Fruit fly (Drosophila melanogaster) whole organism, embryonic: ENCODE data around the gene MESR3.
A peak's percentile ranks its signal among the peaks of the same experiment; 100 is the strongest.

Experiments
- ATbp ChIP-seq: fragments of 200-800 bp; sonication (Bioruptor generic); optimal IDR thresholded peaks from 2 replicates; lab custom pipeline; 2017; ENCODE audit warnings: missing biosample characterization, mild to moderate bottlenecking, missing genetic modification characterization, missing genetic modification reagents
- Atf3 ChIP-seq: fragments of 200-800 bp; sonication (Bioruptor generic); optimal IDR thresholded peaks from 3 replicates; lab custom pipeline; 2016; ENCODE audit warnings: missing biosample characterization, missing genetic modification characterization
- Bdp1 ChIP-seq: fragments of 200-800 bp; sonication (Bioruptor generic); optimal IDR thresholded peaks from 3 replicates; lab custom pipeline; 2016; ENCODE audit warnings: missing biosample characterization, missing genetic modification characterization
- Blimp-1 ChIP-seq: fragments of 200-800 bp; sonication (Bioruptor generic); optimal IDR thresholded peaks from 3 replicates; lab custom pipeline; 2018; ENCODE audit warnings: missing biosample characterization, missing genetic modification characterization, mild to moderate bottlenecking, moderate library complexity, missing genetic modification reagents
- CG10565 ChIP-seq: fragments of 200-800 bp; sonication (Bioruptor generic); optimal IDR thresholded peaks from 3 replicates; lab custom pipeline; 2016; ENCODE audit warnings: missing biosample characterization, mild to moderate bottlenecking, missing genetic modification characterization
- CG11093 ChIP-seq: fragments of 200-800 bp; sonication (Bioruptor generic); IDR thresholded peaks from 3 replicates; pipeline ENCODE4 v1.3.6; 2022; ENCODE audit warnings: missing biosample characterization, missing genetic modification characterization
- CG11247 ChIP-seq: fragments of 200-800 bp; sonication (Bioruptor generic); IDR thresholded peaks from 2 replicates; pipeline ENCODE4 v1.3.6; 2022; ENCODE audit warnings: missing biosample characterization, missing genetic modification characterization
- CG12219 ChIP-seq: fragments of 200-800 bp; sonication (Bioruptor generic); optimal IDR thresholded peaks from 3 replicates; lab custom pipeline; 2018; ENCODE audit warnings: missing biosample characterization, mild to moderate bottlenecking, missing genetic modification characterization
- CG12659 ChIP-seq: fragments of 200-800 bp; sonication (Bioruptor generic); optimal IDR thresholded peaks from 3 replicates; lab custom pipeline; 2017; ENCODE audit warnings: mild to moderate bottlenecking, missing biosample characterization, missing genetic modification reagents, missing genetic modification characterization
- CG13287 ChIP-seq: fragments of 200-800 bp; sonication (Bioruptor generic); IDR thresholded peaks from 2 replicates; pipeline ENCODE4 v1.3.6; 2022; ENCODE audit warnings: missing biosample characterization, missing genetic modification characterization; ENCODE audit not compliant: partially characterized antibody
- CG13624 ChIP-seq: fragments of 200-800 bp; sonication (Bioruptor generic); optimal IDR thresholded peaks from 2 replicates; lab custom pipeline; 2016; ENCODE audit warnings: missing biosample characterization, missing genetic modification characterization
- CG15479 ChIP-seq: fragments of 200-800 bp; sonication (Bioruptor generic); optimal IDR thresholded peaks from 3 replicates; lab custom pipeline; 2019; ENCODE audit warnings: missing biosample characterization, mild to moderate bottlenecking, missing genetic modification characterization, moderate library complexity
- CG15514 ChIP-seq: fragments of 200-800 bp; sonication (Bioruptor generic); optimal IDR thresholded peaks from 3 replicates; lab custom pipeline; 2017; ENCODE audit warnings: missing biosample characterization, missing genetic modification characterization, mild to moderate bottlenecking, moderate library complexity, missing genetic modification reagents
- CG16779 ChIP-seq: fragments of 200-800 bp; sonication (Bioruptor generic); IDR thresholded peaks from 2 replicates; pipeline ENCODE4 v1.3.6; 2022; ENCODE audit warnings: missing biosample characterization, missing genetic modification characterization
- CG17359 ChIP-seq: fragments of 200-800 bp; sonication (Bioruptor generic); optimal IDR thresholded peaks from 3 replicates; lab custom pipeline; 2018; ENCODE audit warnings: missing biosample characterization, mild to moderate bottlenecking, missing genetic modification characterization, moderate library complexity
- CG17361 ChIP-seq: fragments of 200-800 bp; sonication (Bioruptor generic); IDR thresholded peaks from 3 replicates; pipeline ENCODE4 v1.3.6; 2022; ENCODE audit warnings: missing biosample characterization, missing genetic modification characterization
- CG17612 ChIP-seq: fragments of 200-800 bp; sonication (Bioruptor generic); IDR thresholded peaks from 2 replicates; pipeline ENCODE4 v1.3.6; 2022; ENCODE audit warnings: missing biosample characterization, missing genetic modification characterization
- CG1792 ChIP-seq: fragments of 200-800 bp; sonication (Bioruptor generic); optimal IDR thresholded peaks from 2 replicates; lab custom pipeline; 2016; ENCODE audit warnings: missing biosample characterization, missing genetic modification characterization
- CG31441 ChIP-seq: fragments of 200-800 bp; sonication (Bioruptor generic); IDR thresholded peaks from 2 replicates; pipeline ENCODE4 v1.3.6; 2022; ENCODE audit warnings: missing biosample characterization, missing genetic modification characterization
- CG3163 ChIP-seq: fragments of 200-800 bp; sonication (Bioruptor generic); optimal IDR thresholded peaks from 3 replicates; lab custom pipeline; 2016; ENCODE audit warnings: missing biosample characterization, missing genetic modification characterization
- CG32532 ChIP-seq: fragments of 200-800 bp; sonication (Bioruptor generic); IDR thresholded peaks from 2 replicates; pipeline ENCODE4 v1.3.6; 2022; ENCODE audit warnings: missing biosample characterization, missing genetic modification characterization
- CG32767 ChIP-seq: fragments of 200-800 bp; sonication (Bioruptor generic); IDR thresholded peaks from 2 replicates; pipeline ENCODE4 v1.3.6; 2022; ENCODE audit warnings: missing biosample characterization, missing genetic modification characterization
- CG34376 ChIP-seq: fragments of 200-800 bp; sonication (Bioruptor generic); optimal IDR thresholded peaks from 2 replicates; lab custom pipeline; 2018; ENCODE audit warnings: missing biosample characterization, mild to moderate bottlenecking, missing genetic modification characterization
- CG3847 ChIP-seq: fragments of 200-800 bp; sonication (Bioruptor generic); IDR thresholded peaks from 2 replicates; pipeline ENCODE4 v1.3.6; 2022; ENCODE audit warnings: missing biosample characterization, missing genetic modification characterization
- CG6683 ChIP-seq: fragments of 200-800 bp; sonication (Bioruptor generic); optimal IDR thresholded peaks from 2 replicates; lab custom pipeline; 2017; ENCODE audit warnings: missing biosample characterization, mild to moderate bottlenecking, missing genetic modification characterization, missing genetic modification reagents
- CG8388 ChIP-seq: fragments of 200-800 bp; sonication (Bioruptor generic); optimal IDR thresholded peaks from 2 replicates; lab custom pipeline; 2019; ENCODE audit warnings: missing biosample characterization, mild to moderate bottlenecking, missing genetic modification characterization, moderate library complexity
- CG9727 ChIP-seq: fragments of 200-800 bp; sonication (Bioruptor generic); optimal IDR thresholded peaks from 3 replicates; lab custom pipeline; 2017; ENCODE audit warnings: missing biosample characterization, mild to moderate bottlenecking, missing genetic modification characterization
- CkIIα-i1 ChIP-seq: fragments of 200-800 bp; sonication (Bioruptor generic); IDR thresholded peaks from 2 replicates; pipeline ENCODE4 v1.3.6; 2022; ENCODE audit warnings: missing biosample characterization, missing genetic modification characterization
- H15 ChIP-seq: fragments of 200-800 bp; sonication (Bioruptor generic); IDR thresholded peaks from 3 replicates; pipeline ENCODE4 v1.3.6; 2022; ENCODE audit warnings: missing biosample characterization, missing genetic modification characterization
- Hr39 ChIP-seq: fragments of >200 bp; optimal IDR thresholded peaks from 2 replicates; lab custom pipeline; 2017
- Hr51 ChIP-seq, 2 experiments: fragments of 200-800 bp; sonication (Bioruptor generic); optimal IDR thresholded peaks; 2 replicates in 1 of 2; 3 replicates in 1 of 2; lab custom pipeline; 2016 to 2018; ENCODE audit warnings: missing biosample characterization in 2 of 2, missing genetic modification characterization in 2 of 2, mild to moderate bottlenecking in 1 of 2, moderate library complexity in 1 of 2
- Med ChIP-seq: fragments of 200-800 bp; sonication (Bioruptor generic); peaks from one replicate; lab custom pipeline; 2016; ENCODE audit warnings: missing biosample characterization, missing genetic modification characterization, mild to moderate bottlenecking, inconsistent platforms, moderate library complexity
- Meics ChIP-seq: fragments of 200-800 bp; sonication (Bioruptor generic); optimal IDR thresholded peaks from 2 replicates; lab custom pipeline; 2017; ENCODE audit warnings: missing biosample characterization, mild to moderate bottlenecking, missing genetic modification characterization
- Nf-YA ChIP-seq: fragments of 200-800 bp; sonication (Bioruptor generic); IDR thresholded peaks from 2 replicates; pipeline ENCODE4 v1.3.6; 2022; ENCODE audit warnings: missing biosample characterization, missing genetic modification characterization
- Oaz ChIP-seq: fragments of 200-800 bp; sonication (Bioruptor generic); IDR thresholded peaks from 2 replicates; pipeline ENCODE4 v1.3.6; 2022; ENCODE audit warnings: missing biosample characterization, missing genetic modification characterization
- Oli ChIP-seq: fragments of 200-800 bp; sonication (Bioruptor generic); optimal IDR thresholded peaks from 2 replicates; lab custom pipeline; 2018; ENCODE audit warnings: missing biosample characterization, mild to moderate bottlenecking, missing genetic modification characterization, moderate library complexity
- Pdp1 ChIP-seq, 2 experiments: fragments of 200-800 bp; sonication (Bioruptor generic); optimal IDR thresholded peaks; 3 replicates each; lab custom pipeline; 2016; ENCODE audit warnings: missing biosample characterization in 2 of 2, missing genetic modification characterization in 2 of 2, mild to moderate bottlenecking in 1 of 2, moderate library complexity in 1 of 2
- Sry-β ChIP-seq: fragments of 200-800 bp; sonication (Bioruptor generic); optimal IDR thresholded peaks from 2 replicates; lab custom pipeline; 2018; ENCODE audit warnings: missing biosample characterization, mild to moderate bottlenecking, missing genetic modification characterization, moderate library complexity
- az2 ChIP-seq: fragments of 200-800 bp; sonication (Bioruptor generic); optimal IDR thresholded peaks from 3 replicates; lab custom pipeline; 2016; ENCODE audit warnings: missing biosample characterization, missing genetic modification characterization
- crc ChIP-seq: fragments of 200-800 bp; sonication (Bioruptor generic); optimal IDR thresholded peaks from 2 replicates; lab custom pipeline; 2016; ENCODE audit warnings: missing biosample characterization, missing genetic modification characterization
- ems ChIP-seq: fragments of 200-800 bp; sonication (Bioruptor generic); optimal IDR thresholded peaks from 3 replicates; lab custom pipeline; 2016; ENCODE audit warnings: missing biosample characterization, missing genetic modification characterization
- hkb ChIP-seq, 2 experiments: fragments of 200-800 bp in 1 of 2; fragments of >200 bp in 1 of 2; sonication (Bioruptor generic) in 1 of 2; IDR thresholded peaks in 1 of 2; optimal IDR thresholded peaks in 1 of 2; 2 replicates each; pipeline versions ENCODE4 v1.3.6 to Lab custom; 2017 to 2022; ENCODE audit warnings: missing biosample characterization in 1 of 2, missing genetic modification characterization in 1 of 2
- jumu ChIP-seq: fragments of 200-800 bp; sonication (Bioruptor generic); optimal IDR thresholded peaks from 3 replicates; lab custom pipeline; 2016; ENCODE audit warnings: missing biosample characterization, missing genetic modification characterization
- ken ChIP-seq: fragments of 200-800 bp; sonication (Bioruptor generic); IDR thresholded peaks from 3 replicates; pipeline ENCODE4 v1.3.6; 2022; ENCODE audit warnings: missing biosample characterization, missing genetic modification characterization
- luna ChIP-seq: fragments of 200-800 bp; sonication (Bioruptor generic); optimal IDR thresholded peaks from 2 replicates; lab custom pipeline; 2016; ENCODE audit warnings: missing biosample characterization, missing genetic modification characterization
- mld ChIP-seq: fragments of 200-800 bp; sonication (Bioruptor generic); IDR thresholded peaks from 3 replicates; pipeline ENCODE4 v1.3.6; 2022; ENCODE audit warnings: missing biosample characterization, missing genetic modification characterization; ENCODE audit not compliant: partially characterized antibody
- onecut ChIP-seq: fragments of 200-800 bp; sonication (Bioruptor generic); IDR thresholded peaks from 2 replicates; pipeline ENCODE4 v1.3.6; 2022; ENCODE audit warnings: missing biosample characterization, missing genetic modification characterization
- slp2 ChIP-seq: fragments of 200-800 bp; sonication (Bioruptor generic); optimal IDR thresholded peaks from 2 replicates; lab custom pipeline; 2016; ENCODE audit warnings: missing biosample characterization, missing genetic modification characterization
- sr ChIP-seq: fragments of 200-800 bp; sonication (Bioruptor generic); IDR thresholded peaks from 3 replicates; pipeline ENCODE4 v1.3.6; 2022; ENCODE audit warnings: missing biosample characterization, missing genetic modification characterization
- trem ChIP-seq: fragments of 200-800 bp; optimal IDR thresholded peaks from 3 replicates; lab custom pipeline; 2019; ENCODE audit warnings: missing biosample characterization, mild to moderate bottlenecking, missing genetic modification characterization, moderate library complexity
- tx ChIP-seq: fragments of 200-800 bp; sonication (Bioruptor generic); optimal IDR thresholded peaks from 2 replicates; lab custom pipeline; 2016; ENCODE audit warnings: missing biosample characterization, missing genetic modification characterization
- usp ChIP-seq: fragments of >200 bp; optimal IDR thresholded peaks from 2 replicates; lab custom pipeline; 2017; ENCODE audit warnings: missing biosample characterization, missing genetic modification characterization

MESR3 gene

DNA sequence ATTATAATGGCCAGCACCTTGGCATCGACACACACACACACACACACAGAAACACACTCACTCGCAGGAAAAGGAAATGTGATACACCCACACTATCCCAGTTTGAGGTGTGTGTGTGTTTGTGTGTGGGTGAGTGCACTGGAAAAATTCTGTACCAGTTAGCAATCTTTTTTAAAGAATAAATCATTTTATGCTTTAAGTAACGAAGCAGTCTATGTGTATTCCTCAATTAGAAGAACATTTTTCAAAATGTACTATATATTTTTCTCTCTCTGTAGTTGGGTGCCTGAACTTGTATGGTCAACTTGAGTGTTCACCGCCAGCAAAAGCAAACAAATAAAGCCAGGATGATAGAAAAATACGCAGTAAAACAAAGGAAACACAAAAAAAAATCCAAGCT is 32.4 kb upstream of the MESR3 start (continued):
- TF ChIP-seq trem (tag; lab: Kevin White, UChicago) (no peak), CG17359 (tag; lab: Kevin White, UChicago) (peak; percentile 19), luna (GFP tag; lab: Kevin White, UChicago) (no peak), Bdp1 (GFP tag; lab: Kevin White, UChicago) (no peak), ems (GFP tag; lab: Kevin White, UChicago) (no peak), CkIIα-i1 (no peak), Blimp-1 (GFP tag; lab: Kevin White, UChicago) (peak; percentile 6), az2 (GFP tag; lab: Kevin White, UChicago) (no peak), onecut (GFP tag; lab: Robert Waterston, UW) (no peak), CG17612 (GFP tag; lab: Robert Waterston, UW) (no peak), sr (GFP tag; lab: Robert Waterston, UW) (no peak), CG10565 (GFP tag; lab: Kevin White, UChicago) (no peak), CG3847 (no peak), CG11093 (GFP tag; lab: Robert Waterston, UW) (no peak), CG12219 (GFP tag; lab: Kevin White, UChicago) (no peak), jumu (GFP tag; lab: Kevin White, UChicago) (no peak), Pdp1 (GFP tag; optimal IDR thresholded peaks at IDR 0.05; lab: Kevin White, UChicago) (peak in 1 of 2 experiments; percentile 9), Oli (tag; lab: Kevin White, UChicago) (no peak), CG15479 (GFP tag; lab: Kevin White, UChicago) (no peak), CG11247 (GFP tag; lab: Robert Waterston, UW) (no peak), mld (GFP tag; lab: Robert Waterston, UW) (no peak), slp2 (GFP tag; lab: Kevin White, UChicago) (no peak), crc (GFP tag; lab: Kevin White, UChicago) (no peak), CG3163 (no peak), Hr39 (lab: Kevin White, UChicago) (no peak), Meics (GFP tag; lab: Kevin White, UChicago) (peak; percentile 35), CG17361 (GFP tag; lab: Robert Waterston, UW) (0 out of 3 replicates have a peak, but pooled peaks have one; percentile 21), Atf3 (GFP tag; lab: Kevin White, UChicago) (no peak), tx (GFP tag; lab: Kevin White, UChicago) (no peak), ATbp (no peak), CG32767 (GFP tag; lab: Robert Waterston, UW) (no peak), Oaz (GFP tag; lab: Robert Waterston, UW) (no peak), CG32532 (GFP tag; lab: Robert Waterston, UW) (peak; percentile 64), CG9727 (GFP tag; lab: Kevin White, UChicago) (no peak), CG1792 (no peak), CG12659 (GFP tag; lab: Kevin White, UChicago) (no peak), Hr51 (GFP tag; optimal IDR thresholded peaks at IDR 0.05; lab: Kevin White, UChicago) (no peak), usp (GFP tag; lab: Kevin White, UChicago) (no peak), CG34376 (GFP tag; lab: Kevin White, UChicago) (no peak), CG6683 (GFP tag; lab: Kevin White, UChicago) (no peak), CG13287 (GFP tag; lab: Robert Waterston, UW) (no peak), ken (GFP tag; lab: Robert Waterston, UW) (no peak), H15 (GFP tag; lab: Robert Waterston, UW) (0 out of 3 replicates have a peak, but pooled peaks have one; percentile 39), CG15514 (GFP tag; lab: Kevin White, UChicago) (peak; percentile 4), Sry-β (GFP tag; lab: Kevin White, UChicago) (no peak), CG16779 (GFP tag; lab: Robert Waterston, UW) (no peak), Med (peak; percentile 70), CG13624 (GFP tag; lab: Kevin White, UChicago) (no peak), CG8388 (GFP tag; lab: Kevin White, UChicago) (no peak), Nf-YA (no peak), CG31441 (GFP tag; lab: Robert Waterston, UW) (no peak), hkb (optimal IDR thresholded peaks at IDR 0.05; lab: Kevin White, UChicago) (no peak), hkb (GFP tag; IDR thresholded peaks at IDR 0.05; lab: Robert Waterston, UW) (0 out of 2 replicates have a peak, but pooled peaks have one; percentile 19)
